Worm (Caenorhabditis elegans) whole organism, midembryonic: ENCODE results near the gene srh-99.
"Not testable (repeated sequence)": the region's sequence is repeated elsewhere in the genome, so short reads cannot be mapped to it uniquely, and the experiment has no call there.

Source experiments
- cog-1 ChIP-seq: sonication (generic microtip); optimal IDR thresholded peaks from 2 replicates; lab custom pipeline; 2016; ENCODE audit warnings: missing genetic modification characterization, missing compliant biosample characterization
- klf-2 ChIP-seq: fragments of 200-800 bp; sonication (Bioruptor generic); conservative IDR thresholded peaks from 2 replicates; pipeline ENCODE4 v1.3.6; 2022; ENCODE audit warnings: missing genetic modification reagents, missing genetic modification characterization, missing compliant biosample characterization
- med-1 ChIP-seq: sonication (generic microtip); optimal IDR thresholded peaks from 2 replicates; lab custom pipeline; 2017; ENCODE audit warnings: missing genetic modification characterization, mild to moderate bottlenecking, missing compliant biosample characterization, antibody characterized with exemption, missing genetic modification reagents; ENCODE audit not compliant: insufficient read depth
- tab-1 ChIP-seq: fragments of 200-800 bp; sonication (Bioruptor generic); IDR thresholded peaks from 2 replicates; pipeline ENCODE4 v1.3.6; 2022; ENCODE audit warnings: missing genetic modification characterization, missing compliant biosample characterization
- ztf-23 ChIP-seq: fragments of 200-800 bp; sonication (Bioruptor generic); IDR thresholded peaks from 2 replicates; pipeline ENCODE4 v1.3.6; 2022; ENCODE audit warnings: missing genetic modification reagents, missing genetic modification characterization, missing compliant biosample characterization
- ztf-29 ChIP-seq: fragments of 200-800 bp; sonication (Bioruptor generic); IDR thresholded peaks from 2 replicates; pipeline ENCODE4 v1.3.6; 2022; ENCODE audit warnings: missing genetic modification reagents, missing genetic modification characterization, missing compliant biosample characterization

DNA sequence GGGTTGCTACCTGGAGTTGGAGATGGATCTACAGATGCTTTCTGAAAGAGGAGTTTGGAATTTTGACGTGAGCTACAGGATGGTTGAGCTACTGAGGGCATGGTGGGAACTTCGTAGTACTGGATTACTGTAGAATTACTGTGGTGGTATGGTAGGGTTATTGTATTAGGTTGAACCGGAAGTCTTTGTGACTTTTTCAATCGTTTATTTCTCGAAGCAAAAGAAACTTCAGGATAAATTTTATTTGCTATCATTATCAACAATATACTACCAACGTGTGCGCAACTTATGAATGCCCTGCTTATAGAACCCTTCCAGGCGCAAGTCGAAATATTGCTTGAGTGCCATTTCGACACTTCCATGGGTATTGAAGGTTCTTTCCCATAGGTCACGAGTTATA, 45.2 kb upstream of the srh-99 start, which contains the start of gene T24E12.6:
- not testable (repeated sequence) for TF ChIP-seq med-1; cog-1 (tag; lab: Kevin White, UChicago); klf-2 (GFP tag; lab: Robert Waterston, UW); ztf-23 (GFP tag; lab: Robert Waterston, UW); tab-1 (GFP tag; lab: Robert Waterston, UW); ztf-29 (GFP tag; lab: Robert Waterston, UW)
